Worm (Caenorhabditis elegans) whole organism, mixed stage, embryonic: Measurements from ENCODE around the gene Y57G11C.1142.
"Not testable (repeated sequence)": the region's sequence is repeated elsewhere in the genome, so short reads cannot be mapped to it uniquely, and the experiment has no call there.

Experiments used
- M03D4.4 ChIP-seq: sonication (generic microtip); optimal IDR thresholded peaks from 2 replicates; lab custom pipeline; 2017; ENCODE audit warnings: mild to moderate bottlenecking, missing genetic modification characterization, missing compliant biosample characterization
- bed-3 ChIP-seq: fragments of 200-800 bp; sonication (Bioruptor generic); optimal IDR thresholded peaks from 3 replicates; lab custom pipeline; 2018; ENCODE audit warnings: mild to moderate bottlenecking, missing genetic modification characterization, moderate library complexity, missing compliant biosample characterization
- ceh-39 ChIP-seq: fragments of 150-350 bp; optimal IDR thresholded peaks from 2 replicates; lab custom pipeline; 2014; ENCODE audit warnings: missing biosample characterization, missing genetic modification characterization
- ceh-43 ChIP-seq: fragments of 200-800 bp; sonication (Bioruptor generic); optimal IDR thresholded peaks from 2 replicates; lab custom pipeline; 2018; ENCODE audit warnings: mild to moderate bottlenecking, missing genetic modification characterization, moderate library complexity, missing compliant biosample characterization
- ceh-83 ChIP-seq: fragments of 200-800 bp; sonication (Bioruptor generic); optimal IDR thresholded peaks from 2 replicates; lab custom pipeline; 2018; ENCODE audit warnings: mild to moderate bottlenecking, missing genetic modification characterization, missing compliant biosample characterization
- ces-1 ChIP-seq: fragments of 150-350 bp; optimal IDR thresholded peaks from 2 replicates; lab custom pipeline; 2014; ENCODE audit warnings: missing biosample characterization, missing genetic modification reagents, missing genetic modification characterization
- drap-1 ChIP-seq: fragments of 200-800 bp; sonication (Bioruptor generic); optimal IDR thresholded peaks from 3 replicates; lab custom pipeline; 2018; ENCODE audit warnings: mild to moderate bottlenecking, missing genetic modification characterization, missing compliant biosample characterization
- elt-1 ChIP-seq: sonication (generic microtip); optimal IDR thresholded peaks from 2 replicates; lab custom pipeline; 2017; ENCODE audit warnings: missing genetic modification characterization, mild to moderate bottlenecking, missing compliant biosample characterization, antibody characterized with exemption, moderate library complexity, borderline replicate concordance; ENCODE audit not compliant: insufficient read depth
- ham-2 ChIP-seq: fragments of 200-800 bp; sonication (Bioruptor generic); optimal IDR thresholded peaks from 2 replicates; lab custom pipeline; 2018; ENCODE audit warnings: mild to moderate bottlenecking, missing genetic modification characterization, missing compliant biosample characterization
- hlh-1 ChIP-seq: fragments of 150-350 bp; optimal IDR thresholded peaks from 2 replicates; lab custom pipeline; 2014; ENCODE audit warnings: missing biosample characterization, missing genetic modification reagents, missing genetic modification characterization
- lsy-2 ChIP-seq: fragments of 150-350 bp; optimal IDR thresholded peaks from 2 replicates; lab custom pipeline; 2014; ENCODE audit warnings: missing biosample characterization, missing genetic modification characterization
- mls-2 ChIP-seq: sonication (generic microtip); optimal IDR thresholded peaks from 2 replicates; lab custom pipeline; 2016; ENCODE audit warnings: mild to moderate bottlenecking, missing genetic modification characterization, moderate library complexity, missing compliant biosample characterization
- nhr-12 ChIP-seq: fragments of 150-350 bp; optimal IDR thresholded peaks from 2 replicates; lab custom pipeline; 2014; ENCODE audit warnings: missing biosample characterization, missing genetic modification characterization
- nhr-237 ChIP-seq: fragments of 150-350 bp; optimal IDR thresholded peaks from 2 replicates; lab custom pipeline; 2014; ENCODE audit warnings: missing biosample characterization, missing genetic modification characterization
- nhr-76 ChIP-seq: sonication (generic microtip); optimal IDR thresholded peaks from 2 replicates; lab custom pipeline; 2017; ENCODE audit warnings: missing biosample characterization, missing genetic modification characterization
- sem-2 ChIP-seq: fragments of 200-800 bp; sonication (Bioruptor generic); optimal IDR thresholded peaks from 2 replicates; lab custom pipeline; 2018; ENCODE audit warnings: mild to moderate bottlenecking, missing genetic modification characterization, missing compliant biosample characterization
- snpc-4 ChIP-seq: fragments of 150-350 bp; optimal IDR thresholded peaks from 2 replicates; lab custom pipeline; 2014; ENCODE audit warnings: missing biosample characterization, missing genetic modification characterization
- unc-120 ChIP-seq: sonication (generic microtip); optimal IDR thresholded peaks from 2 replicates; lab custom pipeline; 2017; ENCODE audit warnings: missing genetic modification characterization, missing compliant biosample characterization; ENCODE audit not compliant: poor library complexity, severe bottlenecking
- unc-39 ChIP-seq: fragments of 150-350 bp; optimal IDR thresholded peaks from 2 replicates; lab custom pipeline; 2014; ENCODE audit warnings: missing biosample characterization, missing genetic modification characterization
- unc-62 ChIP-seq: fragments of 150-350 bp; optimal IDR thresholded peaks from 2 replicates; lab custom pipeline; 2014; ENCODE audit warnings: missing biosample characterization, missing genetic modification reagents, missing genetic modification characterization
- zip-8 ChIP-seq: fragments of 150-350 bp; optimal IDR thresholded peaks from 2 replicates; lab custom pipeline; 2014; ENCODE audit warnings: missing biosample characterization, missing genetic modification characterization
- ztf-11 ChIP-seq: fragments of 150-350 bp; optimal IDR thresholded peaks from 2 replicates; lab custom pipeline; 2014; ENCODE audit warnings: missing biosample characterization, missing genetic modification characterization

Gene Y57G11C.1142

ce11 chrIV:14767693-14768251 is 34.6 kb upstream of the Y57G11C.1142 start, which contains the start of the genes mrps-7 and Y57G11C.3 (continued):
- TF ChIP-seq ham-2 (no peak), elt-1 (tag; lab: Kevin White, UChicago) (no peak), unc-39 (no peak), sem-2 (no peak), nhr-12 (tag; lab: Kevin White, UChicago) (no peak), bed-3 (GFP tag; lab: Kevin White, UChicago) (no peak), mls-2 (tag; lab: Kevin White, UChicago) (no peak), hlh-1 (tag; lab: Kevin White, UChicago) (peak; percentile 41)

ce11 chrIV:14769218-14769835 is 33.1 kb upstream of the Y57G11C.1142 start, which contains the start of gene Y57G11C.43:
Y57G11C.43 (plus strand) TSS chrIV:14769441.
- TF ChIP-seq mls-2 (tag; lab: Kevin White, UChicago) (no peak), unc-120 (tag; lab: Kevin White, UChicago) (no peak), M03D4.4 (tag; lab: Kevin White, UChicago) (no peak), drap-1 (GFP tag; lab: Kevin White, UChicago) (no peak), zip-8 (no peak), bed-3 (GFP tag; lab: Kevin White, UChicago) (no peak), unc-62 (no peak), snpc-4 (no peak)

- TF ChIP-seq ztf-11, result no peak
- TF ChIP-seq ces-1 (GFP tag; lab: Kevin White, UChicago), result no peak
- TF ChIP-seq ceh-83 (GFP tag; lab: Kevin White, UChicago), result no peak
Measured at ce11 chrIV:14770663-14771062, 31.8 kb upstream of the Y57G11C.1142 start.

ce11 chrIV:14771325-14771724 is 31.1 kb upstream of the Y57G11C.1142 start, which contains the start of gene degl-1:
degl-1 (minus strand) TSS chrIV:14771425.
- TF ChIP-seq nhr-237 (tag; lab: Kevin White, UChicago) (no peak), ceh-39 (no peak), ceh-83 (GFP tag; lab: Kevin White, UChicago) (no peak), zip-8 (no peak), bed-3 (GFP tag; lab: Kevin White, UChicago) (no peak), snpc-4 (no peak)

- no peak for TF ChIP-seq unc-120 (tag; lab: Kevin White, UChicago)
- no peak for TF ChIP-seq drap-1 (GFP tag; lab: Kevin White, UChicago)
- TF ChIP-seq nhr-76 (tag; lab: Kevin White, UChicago), result no peak
- no peak for TF ChIP-seq ztf-11
- no peak for TF ChIP-seq ceh-43 (GFP tag; lab: Kevin White, UChicago)
- TF ChIP-seq snpc-4, result no peak
Measured at ce11 chrIV:14773280-14774071, 28.9 kb upstream of the Y57G11C.1142 start, which contains the start of gene Y57G11C.36. Y57G11C.36 (minus strand) TSS chrIV:14773781.

- TF ChIP-seq ceh-39; bed-3 (GFP tag; lab: Kevin White, UChicago); unc-62: not testable (repeated sequence)
Measured at ce11 chrIV:14774454-14774853, 28.0 kb upstream of the Y57G11C.1142 start, which contains the start of gene Y57G11C.51. Y57G11C.51 (minus strand) TSS chrIV:14774554.

ce11 chrIV:14781537-14781936 is 20.9 kb upstream of the Y57G11C.1142 start, which contains the start of gene Y57G11C.8:
Y57G11C.8 (plus strand) TSS chrIV:14781837.
- TF ChIP-seq snpc-4 (no peak), ham-2 (no peak), nhr-237 (tag; lab: Kevin White, UChicago) (no peak)
- TF ChIP-seq, all 35 proteins: peak for 0

- TF ChIP-seq M03D4.4 (tag; lab: Kevin White, UChicago) (no peak), nhr-12 (tag; lab: Kevin White, UChicago) (no peak), ceh-39 (no peak), lsy-2 (no peak), snpc-4 (no peak)
- TF ChIP-seq, all 35 proteins: peak for 0
Measured at ce11 chrIV:14782211-14782610, 20.2 kb upstream of the Y57G11C.1142 start, which contains the start of gene Y57G11C.1130. Y57G11C.1130 (plus strand) TSS chrIV:14782511.
